Worm (Caenorhabditis elegans) whole organism, mixed stage, embryonic: Measurements from ENCODE around the gene gcy-8.

Source experiments
- nhr-237 ChIP-seq: fragments of 150-350 bp; optimal IDR thresholded peaks from 2 replicates; lab custom pipeline; 2014; ENCODE audit warnings: missing biosample characterization, missing genetic modification characterization
- unc-62 ChIP-seq: fragments of 150-350 bp; optimal IDR thresholded peaks from 2 replicates; lab custom pipeline; 2014; ENCODE audit warnings: missing biosample characterization, missing genetic modification reagents, missing genetic modification characterization
- ztf-11 ChIP-seq: fragments of 150-350 bp; optimal IDR thresholded peaks from 2 replicates; lab custom pipeline; 2014; ENCODE audit warnings: missing biosample characterization, missing genetic modification characterization

- TF ChIP-seq unc-62 (GFP tag; lab: Kevin White, UChicago) (no peak), ztf-11 (tag; lab: Kevin White, UChicago) (no peak), nhr-237 (tag; lab: Kevin White, UChicago) (no peak)
These were observed 24.6 kb upstream of the gcy-8 start, which contains the start of gene C49H3.6 for ce11 chrIV:7903359-7903758.
